Worm (Caenorhabditis elegans) whole organism, L2 larva: ENCODE measurements around the gene inx-6.

ENCODE experiments used
- C34F6.9 ChIP-seq: fragments of 150-350 bp; optimal IDR thresholded peaks from 2 replicates; lab custom pipeline; 2014; ENCODE audit warnings: missing biosample characterization, missing genetic modification characterization
- F13H6.1 ChIP-seq: sonication (generic microtip); optimal IDR thresholded peaks from 2 replicates; lab custom pipeline; 2016; ENCODE audit warnings: missing genetic modification characterization, missing compliant biosample characterization
- R02D3.7 ChIP-seq: fragments of 150-350 bp; optimal IDR thresholded peaks from 2 replicates; lab custom pipeline; 2014; ENCODE audit warnings: missing biosample characterization, missing genetic modification characterization
- Y55F3AM.14 ChIP-seq: fragments of 200-800 bp; sonication (Bioruptor generic); optimal IDR thresholded peaks from 2 replicates; lab custom pipeline; 2018; ENCODE audit warnings: mild to moderate bottlenecking, missing genetic modification characterization, missing compliant biosample characterization
- ZK546.5 ChIP-seq: sonication (generic microtip); optimal IDR thresholded peaks from 2 replicates; lab custom pipeline; 2017; ENCODE audit warnings: missing biosample characterization, missing genetic modification characterization
- blmp-1 ChIP-seq: sonication (generic microtip); optimal IDR thresholded peaks from 2 replicates; lab custom pipeline; 2017; ENCODE audit warnings: missing genetic modification characterization, mild to moderate bottlenecking, missing compliant biosample characterization, antibody characterized with exemption, moderate library complexity; ENCODE audit not compliant: insufficient read depth
- crh-2 ChIP-seq: sonication (generic microtip); optimal IDR thresholded peaks from 2 replicates; lab custom pipeline; 2017; ENCODE audit warnings: missing biosample characterization, missing genetic modification characterization
- egl-27 ChIP-seq: sonication (generic microtip); optimal IDR thresholded peaks from 3 replicates; lab custom pipeline; 2017; ENCODE audit warnings: missing biosample characterization, missing genetic modification reagents, missing genetic modification characterization
- elt-1 ChIP-seq: fragments of 150-350 bp; optimal IDR thresholded peaks from 2 replicates; lab custom pipeline; 2014; ENCODE audit warnings: missing biosample characterization, missing genetic modification characterization
- elt-3 ChIP-seq: sonication (generic microtip); optimal IDR thresholded peaks from 2 replicates; lab custom pipeline; 2017; ENCODE audit warnings: missing biosample characterization, missing genetic modification characterization
- fos-1 ChIP-seq: fragments of 150-350 bp; optimal IDR thresholded peaks from 2 replicates; lab custom pipeline; 2014; ENCODE audit warnings: missing biosample characterization, missing genetic modification characterization
- gmeb-1 ChIP-seq: fragments of 150-350 bp; optimal IDR thresholded peaks from 2 replicates; lab custom pipeline; 2014; ENCODE audit warnings: missing biosample characterization, missing genetic modification characterization
- lin-11 ChIP-seq: fragments of 150-350 bp; sonication (generic microtip); optimal IDR thresholded peaks from 2 replicates; lab custom pipeline; 2014; ENCODE audit warnings: missing biosample characterization, missing genetic modification characterization, inconsistent platforms, mixed read lengths
- lin-13 ChIP-seq: fragments of 150-350 bp; optimal IDR thresholded peaks from 2 replicates; lab custom pipeline; 2014; ENCODE audit warnings: missing biosample characterization, missing genetic modification reagents, missing genetic modification characterization
- lsy-2 ChIP-seq, 2 experiments: fragments of 150-350 bp in 1 of 2; sonication (generic microtip) in 1 of 2; optimal IDR thresholded peaks; 2 replicates each; lab custom pipeline; 2014 to 2017; ENCODE audit warnings: missing biosample characterization in 2 of 2, missing genetic modification characterization in 2 of 2
- mbf-1 ChIP-seq: sonication (generic microtip); optimal IDR thresholded peaks from 2 replicates; lab custom pipeline; 2017; ENCODE audit warnings: missing biosample characterization, missing genetic modification characterization
- mdl-1 ChIP-seq, 2 experiments: fragments of 150-350 bp in 1 of 2; sonication (generic microtip) in 1 of 2; optimal IDR thresholded peaks; 2 replicates each; lab custom pipeline; 2017; ENCODE audit warnings: missing biosample characterization in 2 of 2, missing genetic modification characterization in 2 of 2
- nhr-10 ChIP-seq: sonication (generic microtip); optimal IDR thresholded peaks from 2 replicates; lab custom pipeline; 2017; ENCODE audit warnings: missing biosample characterization, missing genetic modification characterization
- nhr-12 ChIP-seq: fragments of 150-350 bp; optimal IDR thresholded peaks from 2 replicates; lab custom pipeline; 2014; ENCODE audit warnings: missing biosample characterization, missing genetic modification characterization
- nhr-129 ChIP-seq: fragments of 150-350 bp; optimal IDR thresholded peaks from 2 replicates; lab custom pipeline; 2014; ENCODE audit warnings: missing biosample characterization, missing genetic modification characterization
- nhr-21 ChIP-seq: fragments of 150-350 bp; optimal IDR thresholded peaks from 2 replicates; lab custom pipeline; 2014; ENCODE audit warnings: missing biosample characterization, missing genetic modification characterization
- nhr-23 ChIP-seq: fragments of 150-350 bp; optimal IDR thresholded peaks from 2 replicates; lab custom pipeline; 2014; ENCODE audit warnings: missing biosample characterization, missing genetic modification reagents, missing genetic modification characterization
- nhr-237 ChIP-seq: fragments of 150-350 bp; optimal IDR thresholded peaks from 2 replicates; lab custom pipeline; 2014; ENCODE audit warnings: missing biosample characterization, missing genetic modification characterization
- nhr-25 ChIP-seq: fragments of 150-350 bp; sonication (generic microtip); optimal IDR thresholded peaks from 3 replicates; lab custom pipeline; 2014; ENCODE audit warnings: missing biosample characterization, missing genetic modification characterization
- sem-4 ChIP-seq: fragments of 150-350 bp; optimal IDR thresholded peaks from 2 replicates; lab custom pipeline; 2014; ENCODE audit warnings: missing biosample characterization, missing genetic modification reagents, missing genetic modification characterization
- sma-9 ChIP-seq, 2 experiments: fragments of 150-350 bp in 1 of 2; sonication (generic microtip) in 1 of 2; optimal IDR thresholded peaks; 2 replicates each; lab custom pipeline; 2014 to 2016; ENCODE audit warnings: missing genetic modification characterization in 2 of 2, mild to moderate bottlenecking in 1 of 2, missing biosample characterization in 1 of 2, missing compliant biosample characterization in 1 of 2, missing genetic modification reagents in 1 of 2, moderate library complexity in 1 of 2
- unc-39 ChIP-seq: fragments of 150-350 bp; optimal IDR thresholded peaks from 2 replicates; lab custom pipeline; 2014; ENCODE audit warnings: missing biosample characterization, missing genetic modification characterization
- unc-55 ChIP-seq: fragments of 150-350 bp; sonication (generic microtip); optimal IDR thresholded peaks from 3 replicates; lab custom pipeline; 2014; ENCODE audit warnings: missing biosample characterization, missing genetic modification reagents, missing genetic modification characterization
- unc-62 ChIP-seq: fragments of 150-350 bp; optimal IDR thresholded peaks from 2 replicates; lab custom pipeline; 2014; ENCODE audit warnings: missing biosample characterization, missing genetic modification reagents, missing genetic modification characterization
- zag-1 ChIP-seq: fragments of 150-350 bp; optimal IDR thresholded peaks from 2 replicates; lab custom pipeline; 2014; ENCODE audit warnings: missing biosample characterization, missing genetic modification characterization
- ztf-1 ChIP-seq: fragments of 200-800 bp; sonication (Bioruptor generic); conservative IDR thresholded peaks from 2 replicates; pipeline ENCODE4 v1.3.6; 2022; ENCODE audit warnings: missing genetic modification characterization, missing compliant biosample characterization
- ztf-11 ChIP-seq: sonication (generic microtip); optimal IDR thresholded peaks from 2 replicates; lab custom pipeline; 2017; ENCODE audit warnings: missing biosample characterization, missing genetic modification characterization
- ztf-4 ChIP-seq: fragments of 150-350 bp; optimal IDR thresholded peaks from 2 replicates; lab custom pipeline; 2014; ENCODE audit warnings: missing biosample characterization, missing genetic modification characterization

The inx-6 gene

ce11 chrIV:12757470-12757869 lies 11.1 kb downstream of the inx-6 start, which contains the start of gene flp-9:
TSS of gene flp-9 (minus strand) at chrIV:12757570.
- TF ChIP-seq blmp-1 (tag; lab: Kevin White, UChicago): no peak
- TF ChIP-seq nhr-129 (tag; lab: Kevin White, UChicago): no peak
- no peak for TF ChIP-seq nhr-21 (tag; lab: Kevin White, UChicago)

DNA sequence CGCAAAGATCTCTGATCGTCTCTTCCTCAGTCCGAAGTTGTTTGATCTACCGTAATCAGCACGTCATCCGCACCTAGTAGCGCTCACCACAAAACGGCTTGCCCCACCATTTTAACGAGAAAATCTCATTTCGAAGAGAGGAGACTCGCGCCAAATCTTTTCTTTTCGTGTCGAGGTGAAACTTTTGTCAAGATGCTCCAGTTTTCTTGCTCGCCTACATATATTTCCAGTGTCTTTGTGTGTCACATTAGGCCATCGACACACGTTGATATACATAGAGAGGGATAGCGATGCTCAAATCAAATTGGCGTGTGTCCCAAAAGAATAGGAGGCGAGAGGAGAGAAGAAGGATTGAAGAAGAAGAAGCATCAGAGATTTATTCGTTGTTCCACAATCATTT lies 16.4 kb downstream of the inx-6 start:
- TF ChIP-seq ztf-11 (tag; lab: Kevin White, UChicago) (no peak), fos-1 (tag; lab: Kevin White, UChicago) (no peak), C34F6.9 (tag; lab: Kevin White, UChicago) (no peak), gmeb-1 (tag; lab: Kevin White, UChicago) (no peak), nhr-237 (no peak), nhr-25 (tag; lab: Kevin White, UChicago) (no peak), ZK546.5 (no peak), sem-4 (no peak)

ce11 chrIV:12765067-12765466 lies 18.7 kb downstream of the inx-6 start, which contains the start of gene ZK897.10:
TSS of gene ZK897.10 (plus strand) at chrIV:12765351.
- no peak for TF ChIP-seq zag-1
- peak; percentile 34 for TF ChIP-seq fos-1 (tag; lab: Kevin White, UChicago)
- TF ChIP-seq, all 48 proteins: peak for 1

- no peak for TF ChIP-seq elt-3 (tag; lab: Kevin White, UChicago)
- TF ChIP-seq C34F6.9 (tag; lab: Kevin White, UChicago): peak; percentile 70
- TF ChIP-seq nhr-129 (tag; lab: Kevin White, UChicago): peak; percentile 61
- peak in 1 of 2 experiments; percentile 58 for TF ChIP-seq lsy-2 (tag; optimal IDR thresholded peaks at IDR 0.05; lab: Kevin White, UChicago)
- TF ChIP-seq zag-1: peak; percentile 79
- TF ChIP-seq ztf-1 (GFP tag; lab: Robert Waterston, UW): no peak
- TF ChIP-seq unc-39 (tag; lab: Kevin White, UChicago): peak; percentile 32
- no peak for TF ChIP-seq unc-62 (GFP tag; lab: Kevin White, UChicago)
- peak; percentile 50 to 80 for TF ChIP-seq mdl-1 (tag; optimal IDR thresholded peaks at IDR 0.05; lab: Kevin White, UChicago)
- TF ChIP-seq F13H6.1 (tag; lab: Kevin White, UChicago): peak; percentile 81
- TF ChIP-seq fos-1 (tag; lab: Kevin White, UChicago): peak; percentile 20
- TF ChIP-seq mbf-1 (tag; lab: Kevin White, UChicago): no peak
- TF ChIP-seq crh-2 (tag; lab: Kevin White, UChicago): peak; percentile 16
- TF ChIP-seq nhr-12 (tag; lab: Kevin White, UChicago): no peak
- TF ChIP-seq Y55F3AM.14 (GFP tag; lab: Kevin White, UChicago): peak; percentile 58
- no peak for TF ChIP-seq nhr-10 (tag; lab: Kevin White, UChicago)
- TF ChIP-seq lin-13: peak; percentile 54
- TF ChIP-seq unc-55 (GFP tag; lab: Kevin White, UChicago): peak; percentile 82
- TF ChIP-seq egl-27: peak; percentile 28
- TF ChIP-seq ZK546.5: no peak
- TF ChIP-seq R02D3.7 (tag; lab: Kevin White, UChicago): no peak
- TF ChIP-seq sma-9 (GFP tag; optimal IDR thresholded peaks at IDR 0.05; lab: Kevin White, UChicago): peak; percentile 62
- no peak for TF ChIP-seq sma-9 (tag; optimal IDR thresholded peaks at IDR 0.05; lab: Kevin White, UChicago)
- peak; percentile 64 for TF ChIP-seq lin-11
- TF ChIP-seq ztf-4 (tag; lab: Kevin White, UChicago): peak; percentile 5
- no peak for TF ChIP-seq elt-1 (tag; lab: Kevin White, UChicago)
Measured at ce11 chrIV:12771414-12771813, 25.0 kb downstream of the inx-6 start.

DNA sequence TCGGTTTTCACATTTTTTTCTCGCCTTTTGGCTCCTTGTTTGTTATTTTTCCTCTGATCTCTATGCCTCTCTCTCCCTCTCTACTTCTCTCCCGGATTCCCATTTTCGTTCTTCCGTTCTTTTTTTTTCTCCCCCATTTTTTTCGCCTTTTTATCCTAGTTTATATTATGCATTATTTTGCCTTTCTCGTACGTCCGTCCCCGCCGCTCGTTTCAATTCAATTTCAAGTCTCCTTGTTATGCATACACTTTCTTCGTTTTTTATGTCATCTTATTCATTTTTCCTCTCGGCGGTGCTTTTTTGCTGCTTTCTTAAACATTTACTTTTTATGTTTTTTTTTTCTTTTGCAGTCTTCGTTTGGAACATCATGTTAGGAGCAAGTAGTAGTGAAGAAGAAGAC lies 27.1 kb downstream of the inx-6 start, which contains the start of gene unc-31:
Gene unc-31 (plus strand): TSS at position 349 of the 400 bp plus-strand sequence.
- peak; percentile 1 for TF ChIP-seq C34F6.9 (tag; lab: Kevin White, UChicago)
- no peak for TF ChIP-seq egl-27
- TF ChIP-seq unc-55 (GFP tag; lab: Kevin White, UChicago): peak; percentile 20
- TF ChIP-seq nhr-23 (tag; lab: Kevin White, UChicago): no peak
- TF ChIP-seq, all 48 proteins: peak for 2
